Worm (Caenorhabditis elegans) whole organism, young adult: ENCODE data around the gene srz-25.

Source experiments
- B0336.3 ChIP-seq: fragments of 200-800 bp; sonication (Bioruptor generic); IDR thresholded peaks from 2 replicates; pipeline ENCODE4 v1.3.6; 2022; ENCODE audit warnings: missing genetic modification characterization, missing compliant biosample characterization
- D2030.7 ChIP-seq: fragments of 200-800 bp; sonication (Bioruptor generic); IDR thresholded peaks from 2 replicates; pipeline ENCODE4 v1.3.6; 2022; ENCODE audit warnings: missing genetic modification reagents, missing genetic modification characterization, missing compliant biosample characterization
- ama-1 ChIP-seq, 3 experiments: fragments of 150-350 bp in 1 of 3; sonication (generic microtip) in 2 of 3; optimal IDR thresholded peaks; 2 replicates each; lab custom pipeline; 2014 to 2018; ENCODE audit warnings: missing biosample characterization in 2 of 3, missing genetic modification characterization in 2 of 3, missing genetic modification reagents in 2 of 3
- aptf-2 ChIP-seq: fragments of 200-800 bp; sonication (Bioruptor generic); conservative IDR thresholded peaks from 2 replicates; pipeline ENCODE4 v1.3.6; 2022; ENCODE audit warnings: missing genetic modification reagents, missing genetic modification characterization, missing compliant biosample characterization
- gei-17 ChIP-seq: fragments of 200-800 bp; sonication (Bioruptor generic); optimal IDR thresholded peaks from 2 replicates; lab custom pipeline; 2018; ENCODE audit warnings: mild to moderate bottlenecking, missing genetic modification characterization, missing compliant biosample characterization
- nfyb-1 ChIP-seq: fragments of 200-800 bp; sonication (Bioruptor generic); IDR thresholded peaks from 2 replicates; pipeline ENCODE4 v1.3.6; 2022; ENCODE audit warnings: missing genetic modification reagents, missing genetic modification characterization, missing compliant biosample characterization
- pha-4 ChIP-seq: fragments of 150-350 bp; sonication (generic microtip); optimal IDR thresholded peaks from 2 replicates; lab custom pipeline; 2014; ENCODE audit warnings: missing biosample characterization, missing genetic modification reagents, missing genetic modification characterization
- ztf-18 ChIP-seq: sonication (generic microtip); optimal IDR thresholded peaks from 2 replicates; lab custom pipeline; 2016; ENCODE audit warnings: missing genotype, mild to moderate bottlenecking, missing genetic modification characterization, missing compliant biosample characterization

DNA sequence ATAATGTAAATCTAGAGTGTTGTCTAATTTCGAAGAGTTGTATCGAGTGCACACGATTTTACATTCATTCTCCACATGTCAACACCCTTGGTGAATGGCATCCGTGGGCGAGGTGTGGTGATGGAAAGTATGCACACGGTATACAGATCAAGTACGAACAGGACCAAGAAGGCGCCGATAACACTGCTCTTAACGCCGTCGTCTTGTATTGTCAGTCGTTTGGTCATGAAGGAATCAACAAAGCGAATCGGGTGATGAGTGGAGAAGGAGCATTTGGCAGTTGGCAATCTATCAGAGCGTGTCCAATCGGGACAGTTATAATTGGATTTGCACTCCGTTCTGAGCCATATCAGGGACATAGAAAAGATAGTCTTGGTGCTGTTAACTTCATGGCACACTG, 7.2 kb upstream of the srz-25 start:
- TF ChIP-seq aptf-2 (GFP tag; lab: Robert Waterston, UW) (no peak), D2030.7 (GFP tag; lab: Robert Waterston, UW) (no peak), gei-17 (no peak), ztf-18 (no peak), nfyb-1 (GFP tag; lab: Robert Waterston, UW) (no peak), ama-1 (optimal IDR thresholded peaks at IDR 0.05; lab: Kevin White, UChicago) (no peak), ama-1 (GFP tag; optimal IDR thresholded peaks at IDR 0.05; lab: Kevin White, UChicago) (no peak), pha-4 (tag; lab: Kevin White, UChicago) (no peak), B0336.3 (GFP tag; lab: Robert Waterston, UW) (no peak)
